Fruit fly (Drosophila melanogaster) whole organism, embryonic: ENCODE results near the gene Fancl.

Experiments used
- Atf-2 ChIP-seq: fragments of 200-800 bp; sonication (Bioruptor generic); optimal IDR thresholded peaks from 2 replicates; lab custom pipeline; 2016; ENCODE audit warnings: missing biosample characterization, missing genetic modification characterization
- Bteb2 ChIP-seq: fragments of 200-800 bp; sonication (Bioruptor generic); optimal IDR thresholded peaks from 2 replicates; lab custom pipeline; 2016; ENCODE audit warnings: missing biosample characterization, missing genetic modification characterization
- CG10979 ChIP-seq: fragments of 200-800 bp; sonication (Bioruptor generic); optimal IDR thresholded peaks from 2 replicates; lab custom pipeline; 2018; ENCODE audit warnings: missing biosample characterization, mild to moderate bottlenecking, missing genetic modification characterization, moderate library complexity
- CG11247 ChIP-seq: fragments of 200-800 bp; sonication (Bioruptor generic); IDR thresholded peaks from 2 replicates; pipeline ENCODE4 v1.3.6; 2022; ENCODE audit warnings: missing biosample characterization, missing genetic modification characterization
- CG11560 ChIP-seq: fragments of 200-800 bp; sonication (Bioruptor generic); IDR thresholded peaks from 3 replicates; pipeline ENCODE4 v1.3.6; 2022; ENCODE audit warnings: missing biosample characterization, missing genetic modification characterization
- CG11723 ChIP-seq: fragments of 200-800 bp; sonication (Bioruptor generic); optimal IDR thresholded peaks from 2 replicates; lab custom pipeline; 2017; ENCODE audit warnings: missing biosample characterization, mild to moderate bottlenecking, missing genetic modification characterization
- CG12071 ChIP-seq: fragments of 200-800 bp; sonication (Bioruptor generic); optimal IDR thresholded peaks from 3 replicates; lab custom pipeline; 2018; ENCODE audit warnings: missing biosample characterization, mild to moderate bottlenecking, missing genetic modification characterization
- CG12236 ChIP-seq: fragments of 200-800 bp; sonication (Bioruptor generic); optimal IDR thresholded peaks from 2 replicates; lab custom pipeline; 2016; ENCODE audit warnings: missing biosample characterization, missing genetic modification characterization
- CG12769 ChIP-seq: fragments of 200-800 bp; sonication (Bioruptor generic); optimal IDR thresholded peaks from 2 replicates; lab custom pipeline; 2019; ENCODE audit warnings: missing biosample characterization, mild to moderate bottlenecking, missing genetic modification characterization, moderate library complexity
- CG13624 ChIP-seq: fragments of 200-800 bp; sonication (Bioruptor generic); optimal IDR thresholded peaks from 2 replicates; lab custom pipeline; 2016; ENCODE audit warnings: missing biosample characterization, missing genetic modification characterization
- CG14050 ChIP-seq: fragments of 200-800 bp; sonication (Bioruptor generic); IDR thresholded peaks from 3 replicates; pipeline ENCODE4 v1.3.6; 2022; ENCODE audit warnings: missing biosample characterization, missing genetic modification characterization
- CG17359 ChIP-seq: fragments of 200-800 bp; sonication (Bioruptor generic); optimal IDR thresholded peaks from 3 replicates; lab custom pipeline; 2018; ENCODE audit warnings: missing biosample characterization, mild to moderate bottlenecking, missing genetic modification characterization, moderate library complexity
- CG17361 ChIP-seq: fragments of 200-800 bp; sonication (Bioruptor generic); IDR thresholded peaks from 3 replicates; pipeline ENCODE4 v1.3.6; 2022; ENCODE audit warnings: missing biosample characterization, missing genetic modification characterization
- CG2199 ChIP-seq: fragments of 200-800 bp; sonication (Bioruptor generic); IDR thresholded peaks from 3 replicates; pipeline ENCODE4 v1.3.6; 2022; ENCODE audit warnings: missing biosample characterization, missing genetic modification characterization
- CG31365 ChIP-seq: fragments of 200-800 bp; sonication (Bioruptor generic); optimal IDR thresholded peaks from 2 replicates; lab custom pipeline; 2018; ENCODE audit warnings: missing biosample characterization, mild to moderate bottlenecking, missing genetic modification characterization
- CG31388 ChIP-seq: fragments of 200-800 bp; sonication (Bioruptor generic); optimal IDR thresholded peaks from 2 replicates; lab custom pipeline; 2016; ENCODE audit warnings: missing biosample characterization, missing genetic modification characterization
- CG34224 ChIP-seq: fragments of 200-800 bp; sonication (Bioruptor generic); IDR thresholded peaks from 3 replicates; pipeline ENCODE4 v1.3.6; 2022; ENCODE audit warnings: missing biosample characterization, missing genetic modification characterization; ENCODE audit not compliant: partially characterized antibody
- CG7839 ChIP-seq: fragments of 200-800 bp; sonication (Bioruptor generic); optimal IDR thresholded peaks from 3 replicates; lab custom pipeline; 2018; ENCODE audit warnings: missing biosample characterization, mild to moderate bottlenecking, missing genetic modification characterization, moderate library complexity
- CG8359 ChIP-seq: fragments of 200-800 bp; sonication (Bioruptor generic); optimal IDR thresholded peaks from 2 replicates; lab custom pipeline; 2017; ENCODE audit warnings: missing biosample characterization, mild to moderate bottlenecking, missing genetic modification characterization, borderline replicate concordance
- CrebB ChIP-seq: fragments of 200-800 bp; sonication (Bioruptor generic); optimal IDR thresholded peaks from 3 replicates; lab custom pipeline; 2018; ENCODE audit warnings: missing biosample characterization, mild to moderate bottlenecking, missing genetic modification characterization
- Dip3 ChIP-seq: fragments of 200-800 bp; sonication (Bioruptor generic); optimal IDR thresholded peaks from 3 replicates; lab custom pipeline; 2016; ENCODE audit warnings: missing biosample characterization, missing genetic modification characterization
- Dp ChIP-seq: fragments of 200-800 bp; sonication (Bioruptor generic); optimal IDR thresholded peaks from 2 replicates; lab custom pipeline; 2018; ENCODE audit warnings: missing biosample characterization, mild to moderate bottlenecking, missing genetic modification characterization, moderate library complexity
- Fer3 ChIP-seq: fragments of 200-800 bp; sonication (Bioruptor generic); optimal IDR thresholded peaks from 2 replicates; lab custom pipeline; 2018; ENCODE audit warnings: missing biosample characterization, mild to moderate bottlenecking, missing genetic modification characterization, moderate library complexity
- HLH54F ChIP-seq: fragments of 200-800 bp; sonication (Bioruptor generic); optimal IDR thresholded peaks from 3 replicates; lab custom pipeline; 2016; ENCODE audit warnings: missing biosample characterization, missing genetic modification characterization
- Hmx ChIP-seq: fragments of 200-800 bp; sonication (Bioruptor generic); optimal IDR thresholded peaks from 2 replicates; lab custom pipeline; 2016; ENCODE audit warnings: missing biosample characterization, missing genetic modification characterization
- Hr39 ChIP-seq: fragments of >200 bp; optimal IDR thresholded peaks from 2 replicates; lab custom pipeline; 2017
- Lhr ChIP-seq: fragments of 200-800 bp; sonication (Bioruptor generic); optimal IDR thresholded peaks from 3 replicates; lab custom pipeline; 2017; ENCODE audit warnings: mild to moderate bottlenecking, missing biosample characterization, missing genetic modification reagents, missing genetic modification characterization
- MTF-1 ChIP-seq: fragments of 200-800 bp; sonication (Bioruptor generic); optimal IDR thresholded peaks from 2 replicates; lab custom pipeline; 2018; ENCODE audit warnings: missing biosample characterization, mild to moderate bottlenecking, missing genetic modification characterization, borderline replicate concordance
- NfI ChIP-seq: fragments of 200-800 bp; sonication (Bioruptor generic); optimal IDR thresholded peaks from 3 replicates; lab custom pipeline; 2018; ENCODE audit warnings: missing biosample characterization, mild to moderate bottlenecking, missing genetic modification characterization, moderate library complexity
- Optix ChIP-seq: fragments of 200-800 bp; sonication (Bioruptor generic); IDR thresholded peaks from 3 replicates; pipeline ENCODE4 v1.3.6; 2022; ENCODE audit warnings: missing biosample characterization, missing genetic modification characterization
- Sry-δ ChIP-seq: fragments of 200-800 bp; sonication (Bioruptor generic); optimal IDR thresholded peaks from 2 replicates; lab custom pipeline; 2016; ENCODE audit warnings: missing biosample characterization, missing genetic modification characterization
- Stat92E ChIP-seq, 3 experiments: fragments of >200 bp in 2 of 3; fragments of 200-800 bp in 1 of 3; sonication (Bioruptor generic) in 1 of 3; optimal IDR thresholded peaks; 2 replicates each; lab custom pipeline; 2017 to 2019; ENCODE audit warnings: missing biosample characterization in 3 of 3, missing genetic modification characterization in 3 of 3, mild to moderate bottlenecking in 1 of 3, moderate library complexity in 1 of 3
- Xrp1 ChIP-seq: fragments of 200-800 bp; sonication (Bioruptor generic); IDR thresholded peaks from 2 replicates; pipeline ENCODE4 v1.3.6; 2022; ENCODE audit warnings: missing biosample characterization, missing genetic modification characterization
- br ChIP-seq: fragments of >200 bp; optimal IDR thresholded peaks from 2 replicates; lab custom pipeline; 2017
- chinmo ChIP-seq: fragments of 200-800 bp; sonication (Bioruptor generic); IDR thresholded peaks from 4 replicates; pipeline ENCODE4 v1.3.6; 2022; ENCODE audit warnings: missing biosample characterization, missing genetic modification characterization; ENCODE audit not compliant: partially characterized antibody
- dpn ChIP-seq, 2 experiments: fragments of 200-800 bp; sonication (Bioruptor generic); optimal IDR thresholded peaks; 3 replicates each; lab custom pipeline; 2016; ENCODE audit warnings: missing biosample characterization in 2 of 2, missing genetic modification characterization in 2 of 2
- dysf ChIP-seq: fragments of 200-800 bp; sonication (Bioruptor generic); IDR thresholded peaks from 3 replicates; pipeline ENCODE4 v1.3.6; 2022; ENCODE audit warnings: missing biosample characterization, missing genetic modification characterization
- ewg ChIP-seq: fragments of 200-800 bp; sonication (Bioruptor generic); optimal IDR thresholded peaks from 3 replicates; lab custom pipeline; 2017; ENCODE audit warnings: mild to moderate bottlenecking, missing biosample characterization, missing genetic modification reagents, missing genetic modification characterization
- eyg ChIP-seq: fragments of 200-800 bp; sonication (Bioruptor generic); optimal IDR thresholded peaks from 3 replicates; lab custom pipeline; 2016; ENCODE audit warnings: missing biosample characterization, missing genetic modification characterization
- ftz-f1 ChIP-seq: fragments of 200-800 bp; sonication (Bioruptor generic); optimal IDR thresholded peaks from 2 replicates; lab custom pipeline; 2016; ENCODE audit warnings: missing biosample characterization, missing genetic modification characterization
- hbn ChIP-seq: fragments of 200-800 bp; sonication (Bioruptor generic); IDR thresholded peaks from 2 replicates; pipeline ENCODE4 v1.3.6; 2022; ENCODE audit warnings: missing biosample characterization, missing genetic modification characterization; ENCODE audit not compliant: partially characterized antibody
- jumu ChIP-seq: fragments of 200-800 bp; sonication (Bioruptor generic); optimal IDR thresholded peaks from 3 replicates; lab custom pipeline; 2016; ENCODE audit warnings: missing biosample characterization, missing genetic modification characterization
- klu ChIP-seq: fragments of 200-800 bp; sonication (Bioruptor generic); IDR thresholded peaks from 2 replicates; pipeline ENCODE4 v1.3.6; 2022; ENCODE audit warnings: missing biosample characterization, missing genetic modification characterization
- oc ChIP-seq: fragments of 200-800 bp; sonication (Bioruptor generic); optimal IDR thresholded peaks from 2 replicates; lab custom pipeline; 2018; ENCODE audit warnings: missing biosample characterization, mild to moderate bottlenecking, missing genetic modification characterization, moderate library complexity
- org-1 ChIP-seq: fragments of 200-800 bp; sonication (Bioruptor generic); optimal IDR thresholded peaks from 2 replicates; lab custom pipeline; 2017; ENCODE audit warnings: missing biosample characterization, missing genetic modification characterization
- pita ChIP-seq: fragments of 200-800 bp; sonication (Bioruptor generic); optimal IDR thresholded peaks from 2 replicates; lab custom pipeline; 2017; ENCODE audit warnings: missing biosample characterization, mild to moderate bottlenecking, missing genetic modification characterization
- seq ChIP-seq: fragments of 200-800 bp; sonication (Bioruptor generic); IDR thresholded peaks from 2 replicates; pipeline ENCODE4 v1.3.6; 2022; ENCODE audit warnings: missing biosample characterization, missing genetic modification characterization
- sisA ChIP-seq: fragments of 200-800 bp; sonication (Bioruptor generic); IDR thresholded peaks from 2 replicates; pipeline ENCODE4 v1.3.6; 2022; ENCODE audit warnings: missing biosample characterization, missing genetic modification characterization
- sr ChIP-seq: fragments of 200-800 bp; sonication (Bioruptor generic); IDR thresholded peaks from 3 replicates; pipeline ENCODE4 v1.3.6; 2022; ENCODE audit warnings: missing biosample characterization, missing genetic modification characterization
- stwl ChIP-seq: fragments of 200-800 bp; sonication (Bioruptor generic); optimal IDR thresholded peaks from 3 replicates; lab custom pipeline; 2018; ENCODE audit warnings: missing biosample characterization, mild to moderate bottlenecking, missing genetic modification characterization, moderate library complexity
- tio ChIP-seq: fragments of 200-800 bp; sonication (Bioruptor generic); optimal IDR thresholded peaks from 2 replicates; lab custom pipeline; 2017; ENCODE audit warnings: missing biosample characterization, missing genetic modification characterization, inconsistent platforms
- trem ChIP-seq: fragments of 200-800 bp; optimal IDR thresholded peaks from 3 replicates; lab custom pipeline; 2019; ENCODE audit warnings: missing biosample characterization, mild to moderate bottlenecking, missing genetic modification characterization, moderate library complexity

Fancl gene

dm6 chr3R:10084914-10085313 lies 32.2 kb upstream of the Fancl start (continued):
- TF ChIP-seq CG11723 (GFP tag; lab: Kevin White, UChicago) (no peak), CG12236 (GFP tag; lab: Kevin White, UChicago) (no peak), Dip3 (peak; percentile 71), jumu (GFP tag; lab: Kevin White, UChicago) (no peak), seq (GFP tag; lab: Robert Waterston, UW) (no peak), oc (tag; lab: Kevin White, UChicago) (no peak), Atf-2 (GFP tag; lab: Kevin White, UChicago) (no peak), CG31365 (tag; lab: Kevin White, UChicago) (no peak), Dp (GFP tag; lab: Kevin White, UChicago) (no peak), Hmx (no peak), Lhr (GFP tag; lab: Kevin White, UChicago) (no peak), eyg (peak; percentile 9), CG11247 (GFP tag; lab: Robert Waterston, UW) (peak; percentile 64), stwl (tag; lab: Kevin White, UChicago) (no peak), Stat92E (GFP tag; optimal IDR thresholded peaks at IDR 0.05; lab: Kevin White, UChicago) (no peak), HLH54F (peak; percentile 74), NfI (peak; percentile 17), CG13624 (peak; percentile 61), pita (GFP tag; lab: Kevin White, UChicago) (no peak), ftz-f1 (GFP tag; lab: Kevin White, UChicago) (no peak), br (lab: Kevin White, UChicago) (no peak), CG17361 (GFP tag; lab: Robert Waterston, UW) (0 out of 3 replicates have a peak, but pooled peaks have one; percentile 11), dpn (GFP tag; optimal IDR thresholded peaks at IDR 0.05; lab: Kevin White, UChicago) (peak; percentile 31 to 53), CG2199 (no peak), Bteb2 (peak; percentile 26), Fer3 (tag; lab: Kevin White, UChicago) (peak; percentile 68), Optix (GFP tag; lab: Robert Waterston, UW) (no peak), sr (GFP tag; lab: Robert Waterston, UW) (no peak), MTF-1 (GFP tag; lab: Kevin White, UChicago) (no peak), ewg (no peak), chinmo (GFP tag; lab: Robert Waterston, UW) (0 out of 4 replicates have a peak, but pooled peaks have one; percentile 5), CG7839 (tag; lab: Kevin White, UChicago) (peak; percentile 61), sisA (GFP tag; lab: Robert Waterston, UW) (peak; percentile 33; the same call in 1 of the 2 replicates), CrebB (tag; lab: Kevin White, UChicago) (no peak), Sry-δ (GFP tag; lab: Kevin White, UChicago) (no peak), Xrp1 (GFP tag; lab: Robert Waterston, UW) (peak; percentile 19; the same call in 1 of the 2 replicates), dysf (peak; percentile 69), tio (no peak), CG31388 (GFP tag; lab: Kevin White, UChicago) (no peak), CG11560 (no peak; the same call in 2 of the 3 replicates), org-1 (GFP tag; lab: Kevin White, UChicago) (peak; percentile 39), CG12071 (GFP tag; lab: Kevin White, UChicago) (peak; percentile 25), CG34224 (GFP tag; lab: Robert Waterston, UW) (no peak), CG12769 (tag; lab: Kevin White, UChicago) (peak; percentile 82), CG17359 (tag; lab: Kevin White, UChicago) (peak; percentile 32), klu (GFP tag; lab: Robert Waterston, UW) (no peak), CG8359 (GFP tag; lab: Kevin White, UChicago) (no peak), Hr39 (lab: Kevin White, UChicago) (no peak), hbn (GFP tag; lab: Robert Waterston, UW) (no peak), CG14050 (GFP tag; lab: Robert Waterston, UW) (no peak), trem (tag; lab: Kevin White, UChicago) (no peak), CG10979 (tag; lab: Kevin White, UChicago) (no peak)
